Worm (Caenorhabditis elegans) whole organism, young adult: Measurements from ENCODE around the gene F21C10.19.

Source experiments
- F39B2.1 ChIP-seq: fragments of 200-800 bp; sonication (Bioruptor generic); IDR thresholded peaks from 2 replicates; pipeline ENCODE4 v1.3.6; 2022; ENCODE audit warnings: missing genetic modification reagents, missing genetic modification characterization, missing compliant biosample characterization
- akir-1 ChIP-seq: fragments of 200-800 bp; sonication (Bioruptor generic); optimal IDR thresholded peaks from 2 replicates; lab custom pipeline; 2018; ENCODE audit warnings: mild to moderate bottlenecking, missing genetic modification characterization, moderate library complexity, missing compliant biosample characterization
- dox-1 ChIP-seq: fragments of 200-800 bp; sonication (Bioruptor generic); IDR thresholded peaks from 2 replicates; pipeline ENCODE4 v1.3.6; 2022; ENCODE audit warnings: missing genetic modification reagents, missing genetic modification characterization, missing compliant biosample characterization
- hlh-26 ChIP-seq: fragments of 200-800 bp; sonication (Bioruptor generic); conservative IDR thresholded peaks from 2 replicates; pipeline ENCODE4 v1.3.6; 2022; ENCODE audit warnings: missing genetic modification reagents, missing genetic modification characterization, missing compliant biosample characterization
- lin-35 ChIP-seq, 3 experiments: fragments of 150-350 bp in 2 of 3; sonication (generic microtip) in 1 of 3; optimal IDR thresholded peaks; 2 replicates each; lab custom pipeline; 2014 to 2018; ENCODE audit warnings: missing biosample characterization in 3 of 3, missing genetic modification characterization in 3 of 3, missing genetic modification reagents in 3 of 3
- nfya-2 ChIP-seq: fragments of 200-800 bp; sonication (Bioruptor generic); IDR thresholded peaks from 2 replicates; pipeline ENCODE4 v1.3.6; 2022; ENCODE audit warnings: missing genetic modification reagents, missing genetic modification characterization, missing compliant biosample characterization
- nhr-120 ChIP-seq: fragments of 200-800 bp; sonication (Bioruptor generic); IDR thresholded peaks from 2 replicates; pipeline ENCODE4 v1.3.6; 2022; ENCODE audit warnings: missing genetic modification characterization, missing compliant biosample characterization
- pha-4 ChIP-seq: fragments of 150-350 bp; sonication (generic microtip); optimal IDR thresholded peaks from 2 replicates; lab custom pipeline; 2014; ENCODE audit warnings: missing biosample characterization, missing genetic modification reagents, missing genetic modification characterization
- snpc-1.1 ChIP-seq: sonication (generic microtip); optimal IDR thresholded peaks from 2 replicates; lab custom pipeline; 2017; ENCODE audit warnings: missing genetic modification characterization, mild to moderate bottlenecking, missing compliant biosample characterization, antibody characterized with exemption, moderate library complexity, missing genotype, missing genetic modification reagents; ENCODE audit not compliant: insufficient read depth
- snpc-3.4 ChIP-seq: sonication (generic microtip); optimal IDR thresholded peaks from 2 replicates; lab custom pipeline; 2017; ENCODE audit warnings: missing genetic modification characterization, mild to moderate bottlenecking, missing compliant biosample characterization, antibody characterized with exemption, moderate library complexity, missing genotype, missing genetic modification reagents
- sptf-2 ChIP-seq: fragments of 200-800 bp; sonication (Bioruptor generic); optimal IDR thresholded peaks from 2 replicates; lab custom pipeline; 2018; ENCODE audit warnings: mild to moderate bottlenecking, missing genetic modification characterization, missing compliant biosample characterization
- ztf-18 ChIP-seq: sonication (generic microtip); optimal IDR thresholded peaks from 2 replicates; lab custom pipeline; 2016; ENCODE audit warnings: missing genotype, mild to moderate bottlenecking, missing genetic modification characterization, missing compliant biosample characterization
- ztf-22 ChIP-seq: fragments of 200-800 bp; sonication (Bioruptor generic); optimal IDR thresholded peaks from 2 replicates; lab custom pipeline; 2018; ENCODE audit warnings: mild to moderate bottlenecking, missing genetic modification characterization, moderate library complexity, missing compliant biosample characterization

DNA sequence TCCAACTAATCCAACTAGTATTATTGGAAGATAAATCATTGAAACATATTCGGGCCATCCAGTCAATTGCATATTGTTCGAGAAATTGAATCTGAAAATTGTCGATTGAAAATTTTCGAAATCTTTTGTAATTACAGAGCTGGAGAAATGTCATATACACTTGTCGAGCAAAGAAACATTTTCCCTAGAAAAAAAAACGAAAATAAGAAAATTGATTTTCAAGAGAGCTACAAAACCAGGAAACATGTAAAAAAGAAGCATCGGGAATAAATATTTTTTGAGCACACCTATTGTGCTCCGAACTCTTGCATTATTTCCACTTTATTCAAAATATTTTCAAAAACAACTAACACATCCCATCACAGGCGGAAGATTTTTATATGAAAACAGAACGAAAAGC lies 29.8 kb upstream of the F21C10.19 start, which contains the start of gene frpr-6:
- TF ChIP-seq pha-4 (tag; lab: Kevin White, UChicago) (no peak), snpc-3.4 (no peak), lin-35 (GFP tag; optimal IDR thresholded peaks at IDR 0.05; lab: Kevin White, UChicago) (no peak), ztf-18 (tag; lab: Kevin White, UChicago) (no peak), hlh-26 (no peak), nfya-2 (GFP tag; lab: Robert Waterston, UW) (no peak), akir-1 (GFP tag; lab: Kevin White, UChicago) (no peak), snpc-1.1 (tag; lab: Kevin White, UChicago) (no peak), nhr-120 (GFP tag; lab: Robert Waterston, UW) (no peak), sptf-2 (GFP tag; lab: Kevin White, UChicago) (no peak), F39B2.1 (GFP tag; lab: Robert Waterston, UW) (no peak), ztf-22 (no peak), dox-1 (GFP tag; lab: Robert Waterston, UW) (no peak)
